Worm (Caenorhabditis elegans): ENCODE measurements around the gene hpo-9.

hpo-9 gene

ce11 chrV:7198403-7198802 lies 38.5 kb downstream of the hpo-9 start (continued):
- TF ChIP-seq mdl-1 (tag; optimal IDR thresholded peaks at IDR 0.05) (peak in 1 of 2 experiments; percentile 21), mes-2 (tag; optimal IDR thresholded peaks at IDR 0.05; ENCODE audit: poor library complexity, severe bottlenecking) (peak; percentile 34), pqm-1 (tag; optimal IDR thresholded peaks at IDR 0.05) (peak; percentile 63), lin-38 (GFP tag; IDR thresholded peaks at IDR 0.05) (peak; percentile 51; the same call in 1 of the 2 replicates), madf-9 (GFP tag; conservative IDR thresholded peaks at IDR 0.05) (no peak), Y75B8A.6 (GFP tag; IDR thresholded peaks at IDR 0.05) (no peak), hlh-30 (tag; optimal IDR thresholded peaks at IDR 0.05; ENCODE audit: insufficient read depth) (peak; percentile 27), gei-8 (GFP tag; optimal IDR thresholded peaks at IDR 0.05) (peak; percentile 23), ZK546.5 (tag; optimal IDR thresholded peaks at IDR 0.05) (no peak), unc-62 (GFP tag; optimal IDR thresholded peaks at IDR 0.05 in 1 of 2) (peak in 1 of 2 experiments; percentile 72), unc-62 (tag; optimal IDR thresholded peaks at IDR 0.05) (no peak), egl-43 (GFP tag; IDR thresholded peaks at IDR 0.05) (no peak), nhr-237 (tag; optimal IDR thresholded peaks at IDR 0.05) (no peak), F49E8.2 (tag; optimal IDR thresholded peaks at IDR 0.05; ENCODE audit: borderline replicate concordance) (no peak), nhr-6 (tag; optimal IDR thresholded peaks at IDR 0.05) (no peak), saeg-2 (GFP tag; IDR thresholded peaks at IDR 0.05) (no peak), lin-29 (GFP tag; IDR thresholded peaks at IDR 0.05) (no peak), jun-1 (tag; optimal IDR thresholded peaks at IDR 0.05) (no peak), mxl-3 (GFP tag; optimal IDR thresholded peaks at IDR 0.05) (no peak), nhr-111 (GFP tag; optimal IDR thresholded peaks at IDR 0.05) (no peak), ceh-20 (GFP tag; IDR thresholded peaks at IDR 0.05) (no peak), zip-2 (tag; optimal IDR thresholded peaks at IDR 0.05) (no peak), snpc-4 (tag; optimal IDR thresholded peaks at IDR 0.05) (no peak), dmd-6 (GFP tag; IDR thresholded peaks at IDR 0.05) (peak; percentile 73), zip-11 (GFP tag; IDR thresholded peaks at IDR 0.05) (no peak), php-3 (GFP tag; IDR thresholded peaks at IDR 0.05) (peak; percentile 58), ama-1 (optimal IDR thresholded peaks at IDR 0.05) (peak; percentile 83), lin-1 (GFP tag; IDR thresholded peaks at IDR 0.05) (0 out of 2 replicates have a peak, but pooled peaks have one; percentile 28), hlh-11 (tag; optimal IDR thresholded peaks at IDR 0.05) (peak; percentile 71), zfp-2 (tag; optimal IDR thresholded peaks at IDR 0.05) (no peak), ceh-44 (GFP tag; IDR thresholded peaks at IDR 0.05) (no peak), aly-2 (tag; optimal IDR thresholded peaks at IDR 0.05) (no peak), daf-16 (GFP tag; optimal IDR thresholded peaks at IDR 0.05) (peak in 1 of 2 experiments; percentile 38), daf-16 (tag; optimal IDR thresholded peaks at IDR 0.05) (peak; percentile 46), ceh-62 (tag; optimal IDR thresholded peaks at IDR 0.05) (no peak), hif-1 (tag; optimal IDR thresholded peaks at IDR 0.05) (no peak), Y48G9A.11 (GFP tag; IDR thresholded peaks at IDR 0.05) (peak; percentile 48), spr-3 (GFP tag; optimal IDR thresholded peaks at IDR 0.05) (no peak), fos-1 (tag; optimal IDR thresholded peaks at IDR 0.05) (no peak), lin-13 (GFP tag; optimal IDR thresholded peaks at IDR 0.05) (peak; percentile 74), spr-1 (tag; optimal IDR thresholded peaks at IDR 0.05) (no peak), nhr-41 (GFP tag; IDR thresholded peaks at IDR 0.05) (0 out of 2 replicates have a peak, but pooled peaks have one; percentile 45), nhr-10 (tag; optimal IDR thresholded peaks at IDR 0.05) (no peak), Y105C5A.15 (GFP tag; IDR thresholded peaks at IDR 0.05) (no peak), ztf-7 (tag; optimal IDR thresholded peaks at IDR 0.05) (no peak), arid-1 (GFP tag; conservative IDR thresholded peaks at IDR 0.05) (peak; percentile 59; the same call in 1 of the 2 replicates), attf-4 (tag; optimal IDR thresholded peaks at IDR 0.05) (no peak), sdz-12 (GFP tag; optimal IDR thresholded peaks at IDR 0.05) (peak; percentile 5), aha-1 (tag) (peak; percentile 66), daf-19 (GFP tag; conservative IDR thresholded peaks at IDR 0.05) (no peak), egl-27 (tag; optimal IDR thresholded peaks at IDR 0.05) (no peak), dmd-9 (GFP tag; IDR thresholded peaks at IDR 0.05) (no peak), madf-5 (GFP tag; IDR thresholded peaks at IDR 0.05) (no peak)
